Worm (Caenorhabditis elegans) whole organism, midembryonic: ENCODE results near the gene Y43F8B.15.

Experiments used
- T22C8.4 ChIP-seq: fragments of 200-800 bp; sonication (Bioruptor generic); IDR thresholded peaks from 2 replicates; pipeline ENCODE4 v1.3.6; 2022; ENCODE audit warnings: missing genetic modification characterization, missing compliant biosample characterization
- cog-1 ChIP-seq: sonication (generic microtip); optimal IDR thresholded peaks from 2 replicates; lab custom pipeline; 2016; ENCODE audit warnings: missing genetic modification characterization, missing compliant biosample characterization
- flt-1 ChIP-seq: fragments of 200-800 bp; sonication (Bioruptor generic); IDR thresholded peaks from 2 replicates; pipeline ENCODE4 v1.3.6; 2022; ENCODE audit warnings: missing genetic modification characterization, missing compliant biosample characterization
- klf-2 ChIP-seq: fragments of 200-800 bp; sonication (Bioruptor generic); conservative IDR thresholded peaks from 2 replicates; pipeline ENCODE4 v1.3.6; 2022; ENCODE audit warnings: missing genetic modification reagents, missing genetic modification characterization, missing compliant biosample characterization
- med-1 ChIP-seq: sonication (generic microtip); optimal IDR thresholded peaks from 2 replicates; lab custom pipeline; 2017; ENCODE audit warnings: missing genetic modification characterization, mild to moderate bottlenecking, missing compliant biosample characterization, antibody characterized with exemption, missing genetic modification reagents; ENCODE audit not compliant: insufficient read depth
- ref-1 ChIP-seq: fragments of 200-800 bp; sonication (Bioruptor generic); conservative IDR thresholded peaks from 2 replicates; pipeline ENCODE4 v1.3.6; 2022; ENCODE audit warnings: missing genetic modification reagents, missing genetic modification characterization, missing compliant biosample characterization
- tab-1 ChIP-seq: fragments of 200-800 bp; sonication (Bioruptor generic); IDR thresholded peaks from 2 replicates; pipeline ENCODE4 v1.3.6; 2022; ENCODE audit warnings: missing genetic modification characterization, missing compliant biosample characterization
- ztf-23 ChIP-seq: fragments of 200-800 bp; sonication (Bioruptor generic); IDR thresholded peaks from 2 replicates; pipeline ENCODE4 v1.3.6; 2022; ENCODE audit warnings: missing genetic modification reagents, missing genetic modification characterization, missing compliant biosample characterization
- ztf-29 ChIP-seq: fragments of 200-800 bp; sonication (Bioruptor generic); IDR thresholded peaks from 2 replicates; pipeline ENCODE4 v1.3.6; 2022; ENCODE audit warnings: missing genetic modification reagents, missing genetic modification characterization, missing compliant biosample characterization

Y43F8B.15 gene

ce11 chrV:19462020-19462419 lies at the start of gene Y43F8B.15:
Gene Y43F8B.15 (minus strand): TSS chrV:19462120.
- no peak for TF ChIP-seq flt-1 (GFP tag; lab: Robert Waterston, UW)
- no peak for TF ChIP-seq tab-1 (GFP tag; lab: Robert Waterston, UW)
- TF ChIP-seq klf-2 (GFP tag; lab: Robert Waterston, UW), result no peak
- no peak for TF ChIP-seq ref-1 (GFP tag; lab: Robert Waterston, UW)
- TF ChIP-seq ztf-23 (GFP tag; lab: Robert Waterston, UW), result no peak
- TF ChIP-seq cog-1 (tag; lab: Kevin White, UChicago), result no peak
- TF ChIP-seq med-1 (GFP tag; lab: Kevin White, UChicago), result no peak
- no peak for TF ChIP-seq ztf-29 (GFP tag; lab: Robert Waterston, UW)
- no peak for TF ChIP-seq T22C8.4 (GFP tag; lab: Robert Waterston, UW)

ce11 chrV:19510925-19511324 lies 49.0 kb upstream of the Y43F8B.15 start:
- TF ChIP-seq cog-1 (tag; lab: Kevin White, UChicago), result no peak
- no peak for TF ChIP-seq flt-1 (GFP tag; lab: Robert Waterston, UW)
- TF ChIP-seq med-1 (GFP tag; lab: Kevin White, UChicago), result no peak
- TF ChIP-seq ztf-23 (GFP tag; lab: Robert Waterston, UW), result no peak
- no peak for TF ChIP-seq ref-1 (GFP tag; lab: Robert Waterston, UW)
- TF ChIP-seq ztf-29 (GFP tag; lab: Robert Waterston, UW), result no peak
- TF ChIP-seq tab-1 (GFP tag; lab: Robert Waterston, UW), result no peak
- TF ChIP-seq T22C8.4 (GFP tag; lab: Robert Waterston, UW), result no peak
- TF ChIP-seq klf-2 (GFP tag; lab: Robert Waterston, UW), result no peak

- TF ChIP-seq ztf-29 (GFP tag; lab: Robert Waterston, UW) (no peak), cog-1 (tag; lab: Kevin White, UChicago) (no peak), tab-1 (GFP tag; lab: Robert Waterston, UW) (no peak), ztf-23 (GFP tag; lab: Robert Waterston, UW) (no peak), T22C8.4 (GFP tag; lab: Robert Waterston, UW) (no peak), ref-1 (GFP tag; lab: Robert Waterston, UW) (no peak), med-1 (GFP tag; lab: Kevin White, UChicago) (no peak), klf-2 (GFP tag; lab: Robert Waterston, UW) (no peak), flt-1 (GFP tag; lab: Robert Waterston, UW) (no peak)
Measured at ce11 chrV:19510352-19510751, 48.4 kb upstream of the Y43F8B.15 start.

ce11 chrV:19509061-19509460 lies 47.1 kb upstream of the Y43F8B.15 start:
- no peak for TF ChIP-seq med-1 (GFP tag; lab: Kevin White, UChicago)
- TF ChIP-seq cog-1 (tag; lab: Kevin White, UChicago), result no peak
- no peak for TF ChIP-seq tab-1 (GFP tag; lab: Robert Waterston, UW)

- peak; percentile 58 for TF ChIP-seq ztf-29 (GFP tag; lab: Robert Waterston, UW)
- TF ChIP-seq cog-1 (tag; lab: Kevin White, UChicago), result no peak
- TF ChIP-seq ztf-23 (GFP tag; lab: Robert Waterston, UW), result no peak
- no peak for TF ChIP-seq tab-1 (GFP tag; lab: Robert Waterston, UW)
- TF ChIP-seq T22C8.4 (GFP tag; lab: Robert Waterston, UW), result no peak
- no peak for TF ChIP-seq ref-1 (GFP tag; lab: Robert Waterston, UW)
- TF ChIP-seq klf-2 (GFP tag; lab: Robert Waterston, UW), result no peak
Measured at ce11 chrV:19502579-19503151, 40.7 kb upstream of the Y43F8B.15 start, which contains the start of gene Y43F8B.3. Gene Y43F8B.3 (plus strand): TSS chrV:19503101.

ce11 chrV:19501389-19501788 lies 39.5 kb upstream of the Y43F8B.15 start:
- TF ChIP-seq ref-1 (GFP tag; lab: Robert Waterston, UW) (no peak), flt-1 (GFP tag; lab: Robert Waterston, UW) (no peak), tab-1 (GFP tag; lab: Robert Waterston, UW) (no peak)

ce11 chrV:19497087-19497486 lies 35.2 kb upstream of the Y43F8B.15 start:
- TF ChIP-seq tab-1 (GFP tag; lab: Robert Waterston, UW) (no peak), ztf-23 (GFP tag; lab: Robert Waterston, UW) (no peak), flt-1 (GFP tag; lab: Robert Waterston, UW) (no peak), T22C8.4 (GFP tag; lab: Robert Waterston, UW) (no peak), klf-2 (GFP tag; lab: Robert Waterston, UW) (no peak), cog-1 (tag; lab: Kevin White, UChicago) (no peak), ztf-29 (GFP tag; lab: Robert Waterston, UW) (no peak), ref-1 (GFP tag; lab: Robert Waterston, UW) (no peak), med-1 (GFP tag; lab: Kevin White, UChicago) (no peak)

- TF ChIP-seq klf-2 (GFP tag; lab: Robert Waterston, UW) (no peak), cog-1 (tag; lab: Kevin White, UChicago) (no peak), flt-1 (GFP tag; lab: Robert Waterston, UW) (no peak), tab-1 (GFP tag; lab: Robert Waterston, UW) (no peak), med-1 (GFP tag; lab: Kevin White, UChicago) (no peak), ref-1 (GFP tag; lab: Robert Waterston, UW) (no peak), T22C8.4 (GFP tag; lab: Robert Waterston, UW) (no peak), ztf-29 (GFP tag; lab: Robert Waterston, UW) (no peak), ztf-23 (GFP tag; lab: Robert Waterston, UW) (no peak)
Measured at ce11 chrV:19495587-19495986, 33.7 kb upstream of the Y43F8B.15 start, which contains the start of gene scl-21. Gene scl-21 (minus strand): TSS chrV:19495687.

ce11 chrV:19495145-19495544 lies 33.2 kb upstream of the Y43F8B.15 start:
- TF ChIP-seq cog-1 (tag; lab: Kevin White, UChicago), result no peak
- no peak for TF ChIP-seq klf-2 (GFP tag; lab: Robert Waterston, UW)
- TF ChIP-seq flt-1 (GFP tag; lab: Robert Waterston, UW), result no peak
- no peak for TF ChIP-seq med-1 (GFP tag; lab: Kevin White, UChicago)
- no peak for TF ChIP-seq ref-1 (GFP tag; lab: Robert Waterston, UW)
- TF ChIP-seq T22C8.4 (GFP tag; lab: Robert Waterston, UW), result no peak
- TF ChIP-seq ztf-29 (GFP tag; lab: Robert Waterston, UW), result no peak
- TF ChIP-seq ztf-23 (GFP tag; lab: Robert Waterston, UW), result no peak
- TF ChIP-seq tab-1 (GFP tag; lab: Robert Waterston, UW), result no peak
